Fruit fly (Drosophila melanogaster) whole organism, wandering third instar larva: ENCODE data around the gene CG31952.

Source experiments
- Abd-B ChIP-seq: fragments of >200 bp; optimal IDR thresholded peaks from 2 replicates; lab custom pipeline; 2017; ENCODE audit warnings: missing biosample characterization, missing genetic modification characterization
- CG32264 ChIP-seq: fragments of 200-800 bp; sonication (Bioruptor generic); optimal IDR thresholded peaks from 2 replicates; lab custom pipeline; 2016; ENCODE audit warnings: missing biosample characterization, missing genetic modification characterization
- CG9705 ChIP-seq: fragments of 200-800 bp; sonication (Bioruptor generic); optimal IDR thresholded peaks from 2 replicates; lab custom pipeline; 2018; ENCODE audit warnings: missing biosample characterization, mild to moderate bottlenecking, missing genetic modification characterization
- CrebA ChIP-seq: fragments of 200-800 bp; sonication (Bioruptor generic); optimal IDR thresholded peaks from 2 replicates; lab custom pipeline; 2016; ENCODE audit warnings: missing biosample characterization, mild to moderate bottlenecking, missing genetic modification characterization, borderline replicate concordance
- Dfd ChIP-seq: fragments of >200 bp; optimal IDR thresholded peaks from 2 replicates; lab custom pipeline; 2017; ENCODE audit warnings: missing biosample characterization, missing genetic modification characterization
- HLH106 ChIP-seq: fragments of 200-800 bp; optimal IDR thresholded peaks from 3 replicates; lab custom pipeline; 2019; ENCODE audit warnings: missing biosample characterization, mild to moderate bottlenecking, missing genetic modification characterization, moderate library complexity
- Hnf4 ChIP-seq: fragments of 200-800 bp; sonication (Bioruptor generic); optimal IDR thresholded peaks from 2 replicates; lab custom pipeline; 2016; ENCODE audit warnings: missing biosample characterization, mild to moderate bottlenecking, missing genetic modification characterization
- Hr78 ChIP-seq: fragments of >200 bp; optimal IDR thresholded peaks from 2 replicates; lab custom pipeline; 2017; ENCODE audit warnings: missing biosample characterization, missing genetic modification characterization
- Hr83 ChIP-seq: fragments of 200-300 bp; sonication (Bioruptor generic); optimal IDR thresholded peaks from 2 replicates; lab custom pipeline; 2016; ENCODE audit warnings: missing biosample characterization, mild to moderate bottlenecking, missing genetic modification characterization, moderate library complexity; ENCODE audit not compliant: poor library complexity, severe bottlenecking
- Jra ChIP-seq: sonication (Bioruptor generic); optimal IDR thresholded peaks from 2 replicates; lab custom pipeline; 2016; ENCODE audit warnings: missing biosample characterization, missing genetic modification characterization
- Myc ChIP-seq: fragments of >200 bp; optimal IDR thresholded peaks from 2 replicates; lab custom pipeline; 2017
- OdsH ChIP-seq: fragments of 200-800 bp; sonication (Bioruptor generic); optimal IDR thresholded peaks from 2 replicates; lab custom pipeline; 2016; ENCODE audit warnings: missing biosample characterization, mild to moderate bottlenecking, missing genetic modification characterization
- Rel ChIP-seq, 2 experiments: fragments of 200-800 bp; sonication (Bioruptor generic) in 1 of 2; optimal IDR thresholded peaks; 2 replicates in 1 of 2; 3 replicates in 1 of 2; lab custom pipeline; 2016 to 2019; ENCODE audit warnings: mild to moderate bottlenecking in 2 of 2, missing biosample characterization in 2 of 2, missing genetic modification characterization in 2 of 2, moderate library complexity in 1 of 2
- Sp1 ChIP-seq: fragments of 200-800 bp; sonication (Bioruptor generic); optimal IDR thresholded peaks from 3 replicates; lab custom pipeline; 2019; ENCODE audit warnings: missing biosample characterization, mild to moderate bottlenecking, missing genetic modification characterization, moderate library complexity
- Vsx2 ChIP-seq: fragments of 200-300, 225-300 bp; sonication (Bioruptor generic); optimal IDR thresholded peaks from 2 replicates; lab custom pipeline; 2018; ENCODE audit warnings: missing biosample characterization, missing genetic modification characterization; ENCODE audit not compliant: partially characterized antibody
- br ChIP-seq: fragments of 200-800 bp; sonication (Bioruptor generic); optimal IDR thresholded peaks from 2 replicates; lab custom pipeline; 2016; ENCODE audit warnings: missing biosample characterization, missing genetic modification characterization
- dl ChIP-seq, 2 experiments: fragments of 175-275, 200-275 bp in 1 of 2; fragments of 200-275 bp in 1 of 2; sonication (Bioruptor generic); optimal IDR thresholded peaks; lab custom pipeline; 2018; ENCODE audit warnings: mild to moderate bottlenecking in 2 of 2, missing biosample characterization in 2 of 2, missing genetic modification characterization in 2 of 2, moderate library complexity in 2 of 2; ENCODE audit not compliant: partially characterized antibody in 2 of 2, insufficient read depth in 1 of 2
- dmrt93B ChIP-seq: fragments of 200-800 bp; sonication (Bioruptor generic); optimal IDR thresholded peaks from 2 replicates; lab custom pipeline; 2018; ENCODE audit warnings: missing biosample characterization, mild to moderate bottlenecking, missing genetic modification characterization
- dsf ChIP-seq: sonication (Bioruptor generic); optimal IDR thresholded peaks from 2 replicates; lab custom pipeline; 2016; ENCODE audit warnings: missing biosample characterization, missing genetic modification characterization, borderline replicate concordance
- ey ChIP-seq: fragments of 200-800 bp; sonication (Bioruptor generic); optimal IDR thresholded peaks from 2 replicates; lab custom pipeline; 2016; ENCODE audit warnings: missing biosample characterization, missing genetic modification characterization
- foxo ChIP-seq, 2 experiments: fragments of 200-800 bp; sonication (Bioruptor generic); optimal IDR thresholded peaks; 2 replicates in 1 of 2; 3 replicates in 1 of 2; lab custom pipeline; 2016 to 2017; ENCODE audit warnings: missing biosample characterization in 2 of 2, missing genetic modification characterization in 2 of 2
- fru ChIP-seq: fragments of 200-800 bp; sonication (Bioruptor generic); optimal IDR thresholded peaks from 3 replicates; lab custom pipeline; 2016; ENCODE audit warnings: missing biosample characterization, mild to moderate bottlenecking, missing genetic modification characterization
- jim ChIP-seq: fragments of 175-275, 200-325 bp; sonication (Bioruptor generic); optimal IDR thresholded peaks from 2 replicates; lab custom pipeline; 2016; ENCODE audit warnings: missing biosample characterization, mild to moderate bottlenecking, missing genetic modification characterization
- pan ChIP-seq: fragments of >200 bp; optimal IDR thresholded peaks from 2 replicates; lab custom pipeline; 2017
- psq ChIP-seq: fragments of 200-800 bp; sonication (Bioruptor generic); optimal IDR thresholded peaks from 3 replicates; lab custom pipeline; 2017; ENCODE audit warnings: missing biosample characterization, mild to moderate bottlenecking, missing genetic modification characterization, moderate library complexity
- rgr ChIP-seq: fragments of 200-800 bp; sonication (Bioruptor generic); optimal IDR thresholded peaks from 3 replicates; lab custom pipeline; 2016; ENCODE audit warnings: missing biosample characterization, mild to moderate bottlenecking, missing genetic modification characterization
- sage ChIP-seq: fragments of 200-800 bp; sonication (Bioruptor generic); optimal IDR thresholded peaks from 2 replicates; lab custom pipeline; 2016; ENCODE audit warnings: missing biosample characterization, mild to moderate bottlenecking, missing genetic modification characterization
- sv ChIP-seq: fragments of 200-800 bp; sonication (Bioruptor generic); optimal IDR thresholded peaks from 3 replicates; lab custom pipeline; 2016; ENCODE audit warnings: missing biosample characterization, missing genetic modification characterization
- tai ChIP-seq: sonication (Bioruptor generic); optimal IDR thresholded peaks from 2 replicates; lab custom pipeline; 2016; ENCODE audit warnings: missing biosample characterization, missing genetic modification characterization
- usp ChIP-seq: fragments of >200 bp; optimal IDR thresholded peaks from 2 replicates; lab custom pipeline; 2017; ENCODE audit warnings: missing biosample characterization, missing genetic modification characterization

CG31952 gene

DNA sequence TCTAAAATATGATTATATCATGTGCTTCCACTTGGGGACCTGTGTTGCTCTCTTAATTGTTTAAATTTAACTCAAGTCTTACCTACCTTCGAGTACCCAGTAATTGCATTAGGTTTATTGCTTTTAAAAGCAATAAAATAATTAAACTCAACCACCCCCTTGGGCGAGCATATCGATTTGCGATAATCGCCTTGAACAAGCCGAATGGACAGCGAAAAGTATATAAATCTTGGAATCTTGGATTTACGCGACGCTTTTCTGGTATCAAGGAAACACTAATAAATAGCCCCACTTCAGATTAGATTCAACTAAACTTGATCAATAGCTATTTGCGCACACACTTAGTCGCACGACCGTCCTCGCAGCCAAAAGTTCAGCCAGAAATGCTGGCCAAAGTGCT, 29.2 kb downstream of the CG31952 start, which contains the start of gene CG2772:
CG2772 (plus strand) TSS at position 338 of the 400 bp plus-strand sequence.
- TF ChIP-seq Rel (GFP tag; optimal IDR thresholded peaks at IDR 0.05; lab: Kevin White, UChicago) (no peak), Rel (tag; optimal IDR thresholded peaks at IDR 0.05; lab: Kevin White, UChicago) (no peak), br (GFP tag; lab: Kevin White, UChicago) (no peak), OdsH (no peak), fru (GFP tag; lab: Kevin White, UChicago) (no peak), pan (lab: Kevin White, UChicago) (no peak), Hr78 (GFP tag; lab: Kevin White, UChicago) (no peak), Abd-B (GFP tag; lab: Kevin White, UChicago) (no peak), Sp1 (no peak), Dfd (GFP tag; lab: Kevin White, UChicago) (no peak), Hnf4 (GFP tag; lab: Kevin White, UChicago) (no peak), dl (GFP tag; optimal IDR thresholded peaks at IDR 0.05; lab: Kevin White, UChicago; ENCODE audit: insufficient read depth in 1 of 2, partially characterized antibody in 2 of 2) (no peak), Vsx2 (no peak), jim (no peak)

DNA sequence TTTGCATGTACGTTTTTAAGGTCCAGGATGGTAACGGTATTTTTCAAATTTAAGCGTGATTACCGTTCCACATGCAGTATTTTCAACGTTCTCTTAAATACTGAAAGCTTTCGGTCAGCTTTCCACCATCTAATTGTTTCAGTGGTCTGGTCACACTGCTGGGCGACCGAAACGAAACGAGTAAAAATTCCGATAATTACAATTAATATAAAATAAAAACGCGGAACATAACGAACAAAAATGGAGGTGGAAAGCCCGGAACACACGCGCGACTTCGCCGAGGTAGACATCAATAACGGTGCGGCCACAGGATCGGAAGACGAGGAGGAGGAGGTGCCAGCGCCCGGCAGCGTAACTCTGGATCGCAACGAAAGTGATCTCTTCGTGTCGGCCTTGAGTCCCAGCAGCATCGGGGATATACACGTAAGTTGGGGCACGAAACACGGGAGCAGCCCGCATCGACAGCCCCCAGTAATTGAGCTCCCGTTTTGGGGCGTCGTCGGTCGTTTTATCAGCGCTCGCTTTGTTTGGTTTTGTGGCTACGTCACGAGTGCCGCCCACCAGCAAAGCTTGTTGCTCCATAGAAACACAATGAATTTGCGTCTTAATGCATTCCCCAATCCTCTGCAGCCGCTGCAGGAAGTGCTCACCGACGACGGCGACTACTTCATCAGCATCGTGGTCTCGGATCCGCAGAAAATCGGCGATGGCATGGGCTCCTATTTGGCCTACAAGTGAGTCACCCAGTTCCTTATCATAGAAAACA, 33.2 kb downstream of the CG31952 start, which contains the start of gene Snx1:
Snx1 (plus strand) TSS at position 129 of the 766 bp plus-strand sequence.
- TF ChIP-seq Abd-B (GFP tag; lab: Kevin White, UChicago) (no peak), Rel (GFP tag; optimal IDR thresholded peaks at IDR 0.05; lab: Kevin White, UChicago) (no peak), Rel (tag; optimal IDR thresholded peaks at IDR 0.05; lab: Kevin White, UChicago) (peak; percentile 80), foxo (GFP tag; optimal IDR thresholded peaks at IDR 0.05; lab: Kevin White, UChicago) (no peak), Vsx2 (no peak), sage (peak; percentile 64)
- TF ChIP-seq, all 38 proteins: peak for 2

DNA sequence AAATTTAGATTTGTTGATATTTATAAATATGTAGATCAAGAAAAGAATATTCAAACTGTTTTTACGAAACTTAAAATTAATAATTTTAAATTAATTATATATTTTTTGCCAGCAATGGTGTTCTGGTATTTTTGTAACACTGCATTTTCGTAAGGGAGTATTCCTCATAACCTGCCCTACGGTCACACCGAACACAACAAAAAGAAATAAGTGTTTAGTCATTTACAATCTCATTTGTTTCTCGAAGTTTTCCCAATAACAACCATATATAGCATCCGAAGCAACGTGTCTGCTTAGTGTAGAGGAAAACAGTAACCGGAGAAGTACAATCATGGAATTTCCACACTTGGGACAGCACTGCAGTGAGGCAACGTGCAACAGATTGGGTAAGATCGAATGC, 35.8 kb downstream of the CG31952 start, which contains the start of gene CG12795:
CG12795 (plus strand) TSS at position 181 of the 400 bp plus-strand sequence.
- TF ChIP-seq usp (GFP tag; lab: Kevin White, UChicago): no peak
- TF ChIP-seq ey: no peak
- TF ChIP-seq CG32264 (GFP tag; lab: Kevin White, UChicago): no peak
- TF ChIP-seq Rel (GFP tag; optimal IDR thresholded peaks at IDR 0.05; lab: Kevin White, UChicago): no peak
- TF ChIP-seq Rel (tag; optimal IDR thresholded peaks at IDR 0.05; lab: Kevin White, UChicago): peak; percentile 30
- no peak for TF ChIP-seq OdsH
- no peak for TF ChIP-seq rgr

DNA sequence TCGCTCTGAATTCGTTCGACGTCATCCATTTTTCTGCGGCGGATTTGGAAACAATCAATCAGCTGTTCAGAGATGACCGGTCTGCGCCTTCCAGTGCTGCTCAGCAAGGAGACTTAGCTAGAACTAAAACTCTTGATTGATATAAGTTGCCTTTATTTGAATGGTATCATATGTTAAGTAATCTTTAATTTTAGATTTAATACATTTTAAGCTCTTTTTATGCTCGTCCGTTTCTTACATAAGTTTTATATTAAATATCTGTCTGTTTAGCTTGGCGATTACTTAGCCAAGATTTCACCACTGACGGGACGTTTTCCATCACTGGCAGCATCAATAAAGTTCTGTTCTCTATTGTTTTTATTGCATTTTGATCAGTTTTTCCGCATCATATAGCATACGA, 40.5 kb downstream of the CG31952 start, which contains the start of the genes Cog3 and Sec5:
Cog3 (minus strand) TSS at position 58 of the 400 bp plus-strand sequence.
Sec5 (plus strand) TSS at position 296 of the 400 bp plus-strand sequence.
- TF ChIP-seq Jra (GFP tag; lab: Kevin White, UChicago) (no peak), HLH106 (peak; percentile 86), Rel (GFP tag; optimal IDR thresholded peaks at IDR 0.05; lab: Kevin White, UChicago) (no peak), Rel (tag; optimal IDR thresholded peaks at IDR 0.05; lab: Kevin White, UChicago) (peak; percentile 65), OdsH (peak; percentile 49), sv (GFP tag; lab: Kevin White, UChicago) (peak; percentile 47), Myc (lab: Kevin White, UChicago) (peak; percentile 100), rgr (peak; percentile 77), pan (lab: Kevin White, UChicago) (no peak), Sp1 (peak; percentile 81), fru (GFP tag; lab: Kevin White, UChicago) (no peak), CG9705 (GFP tag; lab: Kevin White, UChicago) (peak; percentile 84), br (GFP tag; lab: Kevin White, UChicago) (no peak), psq (GFP tag; lab: Kevin White, UChicago) (peak; percentile 70), ey (peak; percentile 9)
- TF ChIP-seq, all 38 proteins: peak for 10

DNA sequence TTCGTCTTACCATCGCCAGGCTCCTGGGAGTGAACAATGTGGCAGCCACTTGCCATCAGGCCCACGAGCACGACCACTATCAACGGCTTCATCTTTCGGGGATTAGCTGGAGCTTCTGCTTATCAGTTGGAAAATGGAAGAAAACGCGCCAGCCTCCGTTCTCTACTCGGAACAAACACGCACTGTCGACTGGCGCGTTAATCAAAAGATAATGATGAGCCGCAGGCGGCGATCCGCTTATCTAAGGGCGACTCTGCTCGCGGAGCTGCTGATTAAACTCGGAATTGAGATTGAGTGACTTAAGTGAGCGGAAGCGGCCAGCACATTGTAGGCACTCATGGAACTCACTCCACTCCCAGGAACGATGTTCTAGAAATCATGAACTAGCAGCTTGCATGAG, 45.3 kb downstream of the CG31952 start, which contains the start of gene CG3246:
CG3246 (minus strand) TSS at position 193 of the 400 bp plus-strand sequence.
- TF ChIP-seq fru (GFP tag; lab: Kevin White, UChicago): no peak
- TF ChIP-seq jim: no peak

DNA sequence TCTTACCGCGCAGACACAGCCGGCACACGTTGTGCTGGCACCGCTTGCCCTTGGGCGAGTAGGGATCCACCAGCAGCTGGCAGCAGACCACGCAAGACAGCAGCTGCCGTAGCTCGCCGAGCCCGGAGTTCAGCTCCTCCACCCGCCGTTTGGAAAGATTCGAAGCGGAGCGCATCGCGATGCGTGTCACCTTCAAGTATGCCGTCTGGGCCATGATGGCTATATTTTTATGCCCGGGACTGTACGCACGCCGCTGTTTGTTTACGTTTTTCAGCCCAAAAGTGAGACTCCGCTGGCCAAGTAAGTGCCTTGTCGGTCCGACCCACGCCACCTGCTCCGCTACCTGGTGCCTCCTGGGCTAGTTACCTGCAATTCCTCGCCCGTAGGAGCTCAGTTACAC, 48.9 kb downstream of the CG31952 start:
- TF ChIP-seq tai (GFP tag; lab: Kevin White, UChicago) (no peak), br (GFP tag; lab: Kevin White, UChicago) (no peak), CrebA (GFP tag; lab: Kevin White, UChicago) (no peak), Hr78 (GFP tag; lab: Kevin White, UChicago) (no peak), Vsx2 (no peak), ey (no peak), Hr83 (GFP tag; lab: Kevin White, UChicago) (no peak), dl (GFP tag; optimal IDR thresholded peaks at IDR 0.05; lab: Kevin White, UChicago; ENCODE audit: insufficient read depth in 1 of 2, partially characterized antibody in 2 of 2) (no peak), sage (no peak), dmrt93B (GFP tag; lab: Kevin White, UChicago) (no peak), dsf (no peak)
